Worm (Caenorhabditis elegans): Measurements from ENCODE around the gene mlh-1.

DNA sequence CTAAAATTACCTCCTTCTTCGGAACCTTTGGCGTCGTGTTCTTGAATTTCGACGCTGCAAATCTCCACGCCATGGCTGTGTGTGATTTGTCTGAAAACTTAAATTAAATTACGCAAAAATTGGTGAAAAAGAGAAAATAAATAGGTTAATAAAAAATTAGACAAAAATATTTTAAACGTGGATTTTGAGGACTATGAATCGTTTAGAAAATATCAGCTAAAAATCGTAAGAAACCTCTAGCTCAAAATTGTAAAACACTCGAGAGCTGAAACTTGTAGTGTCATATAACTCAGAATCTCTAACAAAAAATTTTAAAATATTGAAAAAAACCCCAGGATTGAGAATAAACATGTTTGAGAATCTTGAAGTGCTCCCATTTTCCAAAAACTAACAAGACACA lies 9.7 kb upstream of the mlh-1 start, which contains the start of gene pod-1:
- TF ChIP-seq hmg-4 (GFP tag; optimal IDR thresholded peaks at IDR 0.05) (no peak), scrt-1 (GFP tag; IDR thresholded peaks at IDR 0.05) (no peak), ceh-13 (GFP tag; optimal IDR thresholded peaks at IDR 0.05) (no peak), ama-1 (optimal IDR thresholded peaks at IDR 0.05) (no peak), hmbx-1 (tag; optimal IDR thresholded peaks at IDR 0.05) (no peak), flt-1 (GFP tag; IDR thresholded peaks at IDR 0.05) (no peak), pes-1 (GFP tag; IDR thresholded peaks at IDR 0.05) (no peak), ets-7 (tag; optimal IDR thresholded peaks at IDR 0.05) (no peak), ceh-36 (tag; optimal IDR thresholded peaks at IDR 0.05) (no peak), F13C5.2 (tag; optimal IDR thresholded peaks at IDR 0.05) (no peak), B0310.2 (tag; optimal IDR thresholded peaks at IDR 0.05) (no peak)

Data from whole organism, early embryonic.